Fruit fly (Drosophila melanogaster) whole organism, wandering third instar larva: ENCODE data around the gene Rbp4.

ENCODE experiments used
- Mio ChIP-seq: sonication (Bioruptor generic); optimal IDR thresholded peaks from 2 replicates; lab custom pipeline; 2016; ENCODE audit warnings: missing biosample characterization, missing genetic modification characterization
- jim ChIP-seq: fragments of 175-275, 200-325 bp; sonication (Bioruptor generic); optimal IDR thresholded peaks from 2 replicates; lab custom pipeline; 2016; ENCODE audit warnings: missing biosample characterization, mild to moderate bottlenecking, missing genetic modification characterization
- psq ChIP-seq: fragments of 200-800 bp; sonication (Bioruptor generic); optimal IDR thresholded peaks from 3 replicates; lab custom pipeline; 2017; ENCODE audit warnings: missing biosample characterization, mild to moderate bottlenecking, missing genetic modification characterization, moderate library complexity
- tai ChIP-seq: sonication (Bioruptor generic); optimal IDR thresholded peaks from 2 replicates; lab custom pipeline; 2016; ENCODE audit warnings: missing biosample characterization, missing genetic modification characterization

dm6 chr3R:13705292-13705885 lies 49.2 kb upstream of the Rbp4 start, which contains the start of gene Adgf-D:
- no peak for TF ChIP-seq Mio (GFP tag; lab: Kevin White, UChicago)
- TF ChIP-seq psq, result no peak
- no peak for TF ChIP-seq tai (GFP tag; lab: Kevin White, UChicago)
- TF ChIP-seq jim (GFP tag; lab: Kevin White, UChicago), result no peak
